Fruit fly (Drosophila melanogaster): ENCODE measurements around the gene Ten-a.

Gene Ten-a

dm6 chrX:12084406-12084805 lies 40.9 kb downstream of the Ten-a start (continued):
- TF ChIP-seq Nf-YB (GFP tag; optimal IDR thresholded peaks at IDR 0.05) (no peak), sens-2 (GFP tag; IDR thresholded peaks at IDR 0.05) (no peak), bigmax (GFP tag; optimal IDR thresholded peaks at IDR 0.05) (no peak), CG10267 (tag; optimal IDR thresholded peaks at IDR 0.05) (no peak), maf-S (GFP tag; optimal IDR thresholded peaks at IDR 0.05) (no peak), lab (GFP tag; optimal IDR thresholded peaks at IDR 0.05) (peak; percentile 56), CG15269 (tag; optimal IDR thresholded peaks at IDR 0.05) (peak; percentile 1), nau (GFP tag; optimal IDR thresholded peaks at IDR 0.05) (no peak), CG33557 (GFP tag; optimal IDR thresholded peaks at IDR 0.05) (no peak), Sox102F (GFP tag; optimal IDR thresholded peaks at IDR 0.05) (peak; percentile 19), NK7.1 (GFP tag; optimal IDR thresholded peaks at IDR 0.05) (no peak), ara (GFP tag; IDR thresholded peaks at IDR 0.05) (no peak), seq (GFP tag; IDR thresholded peaks at IDR 0.05) (no peak), Ptx1 (GFP tag; IDR thresholded peaks at IDR 0.05) (0 out of 2 replicates have a peak, but pooled peaks have one; percentile 11), Fer2 (tag; optimal IDR thresholded peaks at IDR 0.05) (no peak), CG4854 (GFP tag; optimal IDR thresholded peaks at IDR 0.05) (no peak), CG7786 (GFP tag; optimal IDR thresholded peaks at IDR 0.05) (no peak), Max (GFP tag; optimal IDR thresholded peaks at IDR 0.05) (no peak), Mes4 (GFP tag; optimal IDR thresholded peaks at IDR 0.05) (no peak), gfzf (GFP tag; optimal IDR thresholded peaks at IDR 0.05) (no peak), CG7839 (tag; optimal IDR thresholded peaks at IDR 0.05) (peak; percentile 39), CG18011 (GFP tag; optimal IDR thresholded peaks at IDR 0.05) (no peak), MESR4 (GFP tag; optimal IDR thresholded peaks at IDR 0.05) (no peak), CG10321 (GFP tag; IDR thresholded peaks at IDR 0.05) (no peak), CG32772 (GFP tag; IDR thresholded peaks at IDR 0.05) (no peak), Mad (GFP tag; optimal IDR thresholded peaks at IDR 0.05) (no peak), CG1603 (tag; optimal IDR thresholded peaks at IDR 0.05) (peak; percentile 26), hkb (optimal IDR thresholded peaks at IDR 0.05) (no peak), hkb (GFP tag; IDR thresholded peaks at IDR 0.05) (0 out of 2 replicates have a peak, but pooled peaks have one; percentile 14), CG17612 (GFP tag; IDR thresholded peaks at IDR 0.05) (no peak), CG12391 (tag; optimal IDR thresholded peaks at IDR 0.05) (peak; percentile 3), Xbp1 (GFP tag; optimal IDR thresholded peaks at IDR 0.05) (no peak), CG11085 (GFP tag; IDR thresholded peaks at IDR 0.05) (no peak), CG2678 (tag; optimal IDR thresholded peaks at IDR 0.05) (peak; percentile 27), salm (tag; optimal IDR thresholded peaks at IDR 0.05) (no peak), Hey (tag; optimal IDR thresholded peaks at IDR 0.05) (no peak), CG3847 (GFP tag; IDR thresholded peaks at IDR 0.05) (no peak), CG4617 (GFP tag; optimal IDR thresholded peaks at IDR 0.05; ENCODE audit: borderline replicate concordance) (no peak), Hr3 (GFP tag; optimal IDR thresholded peaks at IDR 0.05) (no peak), lmd (GFP tag; IDR thresholded peaks at IDR 0.05) (peak; percentile 42; the same call in 1 of the 2 replicates), Elba2 (GFP tag; optimal IDR thresholded peaks at IDR 0.05) (no peak), NFAT (GFP tag; IDR thresholded peaks at IDR 0.05) (no peak), Dref (GFP tag; IDR thresholded peaks at IDR 0.05) (no peak), Nf-YA (GFP tag; IDR thresholded peaks at IDR 0.05) (no peak), lola (GFP tag; optimal IDR thresholded peaks at IDR 0.05) (no peak), az2 (GFP tag; optimal IDR thresholded peaks at IDR 0.05) (no peak), Meics (GFP tag; optimal IDR thresholded peaks at IDR 0.05) (no peak), CG8944 (GFP tag; optimal IDR thresholded peaks at IDR 0.05) (no peak), Ada2b (GFP tag; IDR thresholded peaks at IDR 0.05) (peak; percentile 22; the same call in 1 of the 2 replicates), zfh1 (GFP tag; IDR thresholded peaks at IDR 0.05) (0 out of 3 replicates have a peak, but pooled peaks have one; percentile 41), Hr39 (optimal IDR thresholded peaks at IDR 0.05) (no peak), CG13775 (GFP tag; optimal IDR thresholded peaks at IDR 0.05) (no peak)
